Fruit fly (Drosophila melanogaster) whole organism, wandering third instar larva: Measurements from ENCODE around the gene Sox21a.
A peak's percentile ranks its signal among the peaks of the same experiment; 100 is the strongest.

Experiments
- CG32264 ChIP-seq: fragments of 200-800 bp; sonication (Bioruptor generic); optimal IDR thresholded peaks from 2 replicates; lab custom pipeline; 2016; ENCODE audit warnings: missing biosample characterization, missing genetic modification characterization
- CG9705 ChIP-seq: fragments of 200-800 bp; sonication (Bioruptor generic); optimal IDR thresholded peaks from 2 replicates; lab custom pipeline; 2018; ENCODE audit warnings: missing biosample characterization, mild to moderate bottlenecking, missing genetic modification characterization
- CrebA ChIP-seq: fragments of 200-800 bp; sonication (Bioruptor generic); optimal IDR thresholded peaks from 2 replicates; lab custom pipeline; 2016; ENCODE audit warnings: missing biosample characterization, mild to moderate bottlenecking, missing genetic modification characterization, borderline replicate concordance
- Dfd ChIP-seq: fragments of >200 bp; optimal IDR thresholded peaks from 2 replicates; lab custom pipeline; 2017; ENCODE audit warnings: missing biosample characterization, missing genetic modification characterization
- Dif ChIP-seq: fragments of 200-275, 200-300 bp; sonication (Bioruptor generic); optimal IDR thresholded peaks from 2 replicates; lab custom pipeline; 2018; ENCODE audit warnings: missing biosample characterization, missing genetic modification characterization; ENCODE audit not compliant: partially characterized antibody
- HLH106 ChIP-seq: fragments of 200-800 bp; optimal IDR thresholded peaks from 3 replicates; lab custom pipeline; 2019; ENCODE audit warnings: missing biosample characterization, mild to moderate bottlenecking, missing genetic modification characterization, moderate library complexity
- Hnf4 ChIP-seq: fragments of 200-800 bp; sonication (Bioruptor generic); optimal IDR thresholded peaks from 2 replicates; lab custom pipeline; 2016; ENCODE audit warnings: missing biosample characterization, mild to moderate bottlenecking, missing genetic modification characterization
- Hr78 ChIP-seq: fragments of >200 bp; optimal IDR thresholded peaks from 2 replicates; lab custom pipeline; 2017; ENCODE audit warnings: missing biosample characterization, missing genetic modification characterization
- Mio ChIP-seq: sonication (Bioruptor generic); optimal IDR thresholded peaks from 2 replicates; lab custom pipeline; 2016; ENCODE audit warnings: missing biosample characterization, missing genetic modification characterization
- Myc ChIP-seq: fragments of >200 bp; optimal IDR thresholded peaks from 2 replicates; lab custom pipeline; 2017
- OdsH ChIP-seq: fragments of 200-800 bp; sonication (Bioruptor generic); optimal IDR thresholded peaks from 2 replicates; lab custom pipeline; 2016; ENCODE audit warnings: missing biosample characterization, mild to moderate bottlenecking, missing genetic modification characterization
- Sp1 ChIP-seq: fragments of 200-800 bp; sonication (Bioruptor generic); optimal IDR thresholded peaks from 3 replicates; lab custom pipeline; 2019; ENCODE audit warnings: missing biosample characterization, mild to moderate bottlenecking, missing genetic modification characterization, moderate library complexity
- Vsx2 ChIP-seq: fragments of 200-300, 225-300 bp; sonication (Bioruptor generic); optimal IDR thresholded peaks from 2 replicates; lab custom pipeline; 2018; ENCODE audit warnings: missing biosample characterization, missing genetic modification characterization; ENCODE audit not compliant: partially characterized antibody
- br ChIP-seq: fragments of 200-800 bp; sonication (Bioruptor generic); optimal IDR thresholded peaks from 2 replicates; lab custom pipeline; 2016; ENCODE audit warnings: missing biosample characterization, missing genetic modification characterization
- dl ChIP-seq, 2 experiments: fragments of 175-275, 200-275 bp in 1 of 2; fragments of 200-275 bp in 1 of 2; sonication (Bioruptor generic); optimal IDR thresholded peaks; lab custom pipeline; 2018; ENCODE audit warnings: mild to moderate bottlenecking in 2 of 2, missing biosample characterization in 2 of 2, missing genetic modification characterization in 2 of 2, moderate library complexity in 2 of 2; ENCODE audit not compliant: partially characterized antibody in 2 of 2, insufficient read depth in 1 of 2
- dmrt93B ChIP-seq: fragments of 200-800 bp; sonication (Bioruptor generic); optimal IDR thresholded peaks from 2 replicates; lab custom pipeline; 2018; ENCODE audit warnings: missing biosample characterization, mild to moderate bottlenecking, missing genetic modification characterization
- dsf ChIP-seq: sonication (Bioruptor generic); optimal IDR thresholded peaks from 2 replicates; lab custom pipeline; 2016; ENCODE audit warnings: missing biosample characterization, missing genetic modification characterization, borderline replicate concordance
- ey ChIP-seq: fragments of 200-800 bp; sonication (Bioruptor generic); optimal IDR thresholded peaks from 2 replicates; lab custom pipeline; 2016; ENCODE audit warnings: missing biosample characterization, missing genetic modification characterization
- foxo ChIP-seq, 2 experiments: fragments of 200-800 bp; sonication (Bioruptor generic); optimal IDR thresholded peaks; 2 replicates in 1 of 2; 3 replicates in 1 of 2; lab custom pipeline; 2016 to 2017; ENCODE audit warnings: missing biosample characterization in 2 of 2, missing genetic modification characterization in 2 of 2
- fru ChIP-seq: fragments of 200-800 bp; sonication (Bioruptor generic); optimal IDR thresholded peaks from 3 replicates; lab custom pipeline; 2016; ENCODE audit warnings: missing biosample characterization, mild to moderate bottlenecking, missing genetic modification characterization
- jim ChIP-seq: fragments of 175-275, 200-325 bp; sonication (Bioruptor generic); optimal IDR thresholded peaks from 2 replicates; lab custom pipeline; 2016; ENCODE audit warnings: missing biosample characterization, mild to moderate bottlenecking, missing genetic modification characterization
- lola ChIP-seq: fragments of >200 bp; optimal IDR thresholded peaks from 2 replicates; lab custom pipeline; 2017; ENCODE audit warnings: missing biosample characterization, missing genetic modification characterization
- pan ChIP-seq: fragments of >200 bp; optimal IDR thresholded peaks from 2 replicates; lab custom pipeline; 2017
- psq ChIP-seq: fragments of 200-800 bp; sonication (Bioruptor generic); optimal IDR thresholded peaks from 3 replicates; lab custom pipeline; 2017; ENCODE audit warnings: missing biosample characterization, mild to moderate bottlenecking, missing genetic modification characterization, moderate library complexity
- sage ChIP-seq: fragments of 200-800 bp; sonication (Bioruptor generic); optimal IDR thresholded peaks from 2 replicates; lab custom pipeline; 2016; ENCODE audit warnings: missing biosample characterization, mild to moderate bottlenecking, missing genetic modification characterization
- usp ChIP-seq: fragments of >200 bp; optimal IDR thresholded peaks from 2 replicates; lab custom pipeline; 2017; ENCODE audit warnings: missing biosample characterization, missing genetic modification characterization
- woc ChIP-seq: sonication (Bioruptor generic); optimal IDR thresholded peaks from 2 replicates; lab custom pipeline; 2016; ENCODE audit warnings: missing biosample characterization, mild to moderate bottlenecking, missing genetic modification characterization

Gene Sox21a

dm6 chr3L:14145666-14146314 is 37.9 kb upstream of the Sox21a start:
- TF ChIP-seq lola (GFP tag; lab: Kevin White, UChicago) = no peak
- no peak for TF ChIP-seq sage
- TF ChIP-seq dmrt93B = no peak
- TF ChIP-seq fru (GFP tag; lab: Kevin White, UChicago) = peak; percentile 1
- TF ChIP-seq HLH106 (tag; lab: Kevin White, UChicago) = peak; percentile 28
- TF ChIP-seq pan = no peak
- TF ChIP-seq Sp1 = peak; percentile 16
- TF ChIP-seq psq = peak; percentile 21
- TF ChIP-seq Hnf4 (GFP tag; lab: Kevin White, UChicago) = no peak
- TF ChIP-seq foxo (GFP tag; optimal IDR thresholded peaks at IDR 0.05; lab: Kevin White, UChicago) = peak in 1 of 2 experiments; percentile 25
- TF ChIP-seq woc (GFP tag; lab: Kevin White, UChicago) = no peak
- TF ChIP-seq OdsH = peak; percentile 32
- TF ChIP-seq, all 38 proteins: peak for 6

DNA sequence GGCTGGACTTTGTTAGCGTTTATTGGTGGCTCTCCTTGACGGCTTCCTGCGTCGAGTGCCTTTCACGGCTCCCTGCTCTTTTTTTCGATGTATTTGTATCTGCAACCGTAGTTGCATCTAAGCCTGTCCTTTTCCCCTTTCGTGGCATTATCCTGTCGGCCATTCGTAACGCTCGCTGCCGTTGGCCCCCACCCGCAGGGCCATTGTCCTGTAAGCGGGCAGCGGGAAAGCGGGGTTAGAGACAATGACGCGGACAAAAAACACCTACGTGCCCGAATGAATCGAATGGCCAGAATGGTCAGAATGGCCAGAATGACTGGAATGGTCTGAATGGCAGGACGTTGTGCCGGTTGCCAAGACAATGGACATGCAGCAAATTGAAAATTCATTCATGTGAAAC is 27.6 kb upstream of the Sox21a start:
- TF ChIP-seq CG9705 (GFP tag; lab: Kevin White, UChicago) (no peak), ey (GFP tag; lab: Kevin White, UChicago) (no peak), CrebA (GFP tag; lab: Kevin White, UChicago) (no peak), Vsx2 (no peak), sage (no peak), Mio (GFP tag; lab: Kevin White, UChicago) (no peak), usp (GFP tag; lab: Kevin White, UChicago) (no peak), dl (GFP tag; optimal IDR thresholded peaks at IDR 0.05; lab: Kevin White, UChicago; ENCODE audit: insufficient read depth in 1 of 2, partially characterized antibody in 2 of 2) (no peak), lola (GFP tag; lab: Kevin White, UChicago) (no peak), Dif (no peak), pan (no peak), OdsH (no peak)

DNA sequence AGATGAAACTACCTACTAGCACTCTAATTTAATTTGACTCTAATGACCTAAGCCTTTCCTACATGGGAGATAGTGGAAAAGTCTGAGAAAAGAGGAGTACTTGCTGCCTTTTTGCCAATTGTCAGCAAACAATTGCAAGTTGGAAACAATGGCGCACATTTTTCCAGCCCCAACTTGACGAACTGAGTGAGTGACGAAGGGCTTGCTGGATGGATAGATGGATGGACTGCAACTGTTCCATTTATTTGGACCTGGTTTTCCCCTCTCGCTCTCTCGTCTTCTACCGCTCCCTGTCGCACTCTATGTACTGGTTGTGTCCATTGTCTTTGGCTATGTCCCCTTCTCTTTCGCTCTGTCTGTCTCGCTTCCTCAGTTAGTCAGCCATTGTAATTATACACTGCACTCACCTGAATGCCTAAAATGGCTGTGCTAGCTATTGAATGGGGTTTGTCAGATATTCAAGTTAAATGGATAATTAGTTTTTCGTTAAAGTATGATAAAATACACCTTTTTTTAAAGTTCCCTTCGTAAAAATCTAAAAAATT is 25.0 kb upstream of the Sox21a start:
- TF ChIP-seq pan (no peak), Hr78 (GFP tag; lab: Kevin White, UChicago) (no peak), Myc (lab: Kevin White, UChicago) (no peak)

- peak; percentile 16 for TF ChIP-seq HLH106 (tag; lab: Kevin White, UChicago)
- no peak for TF ChIP-seq CG9705 (GFP tag; lab: Kevin White, UChicago)
- peak; percentile 55 for TF ChIP-seq Sp1
- TF ChIP-seq Vsx2 = peak; percentile 56
- no peak for TF ChIP-seq CG32264 (GFP tag; lab: Kevin White, UChicago)
- no peak for TF ChIP-seq fru (GFP tag; lab: Kevin White, UChicago)
- TF ChIP-seq br (GFP tag; lab: Kevin White, UChicago) = no peak
- TF ChIP-seq dsf (GFP tag; lab: Kevin White, UChicago) = no peak
- TF ChIP-seq jim = peak; percentile 71
- TF ChIP-seq OdsH = peak; percentile 1
Observed at dm6 chr3L:14131274-14131989, 23.5 kb upstream of the Sox21a start, which contains the start of gene Sox21b. Gene Sox21b (minus strand): TSS chr3L:14131324.

dm6 chr3L:14125616-14126015 is 17.7 kb upstream of the Sox21a start:
- TF ChIP-seq Dfd (peak; percentile 90), ey (GFP tag; lab: Kevin White, UChicago) (no peak)

DNA sequence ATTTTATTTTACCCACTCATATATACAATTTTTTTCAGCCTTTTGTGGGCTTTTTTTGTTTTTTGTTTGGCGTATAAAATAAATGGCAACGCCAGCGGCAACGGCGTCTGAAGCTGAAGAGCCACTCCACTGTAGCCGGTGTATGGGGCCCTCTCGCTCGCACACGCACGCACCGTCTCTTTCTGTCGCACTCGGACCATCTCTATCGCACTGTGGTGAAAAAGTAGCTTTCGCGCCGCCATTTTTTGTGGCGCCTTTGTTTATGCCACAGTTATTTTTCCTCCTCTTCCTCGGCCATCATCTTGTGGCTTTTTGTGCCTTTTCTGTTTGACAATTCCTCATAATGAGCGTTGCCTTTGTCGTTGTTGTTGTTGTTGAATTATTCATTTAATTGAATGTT is 14.1 kb upstream of the Sox21a start:
- TF ChIP-seq Mio (GFP tag; lab: Kevin White, UChicago) (no peak), Dif (no peak), Sp1 (no peak), fru (GFP tag; lab: Kevin White, UChicago) (no peak), Vsx2 (no peak), sage (no peak), ey (GFP tag; lab: Kevin White, UChicago) (no peak)
- TF ChIP-seq, all 38 proteins: peak for 0
